Worm (Caenorhabditis elegans): ENCODE data around the gene ntp-1.

Gene ntp-1

DNA sequence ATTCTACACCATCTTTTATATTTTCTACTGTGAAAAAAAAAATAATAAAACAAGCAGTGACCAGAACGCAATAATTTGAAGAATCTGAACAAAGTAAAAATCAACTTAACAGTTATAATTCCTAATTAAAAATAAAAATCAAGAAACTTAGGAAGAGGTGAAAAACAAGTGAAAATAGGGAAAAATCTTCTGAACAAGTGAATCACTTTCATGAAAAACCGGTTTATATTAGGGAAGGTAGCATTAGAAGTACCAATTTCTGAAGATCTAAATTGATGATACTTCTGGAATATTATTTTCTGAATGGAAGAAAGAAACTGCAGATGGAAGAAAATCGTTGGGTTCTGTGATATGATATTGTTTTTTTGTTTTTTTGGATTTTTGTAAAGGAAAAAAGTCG is 41.9 kb upstream of the ntp-1 start:
- TF ChIP-seq chd-7 (tag; optimal IDR thresholded peaks at IDR 0.05) = no peak
- no peak for TF ChIP-seq hlh-26 (GFP tag; conservative IDR thresholded peaks at IDR 0.05)
- TF ChIP-seq ztf-28 (GFP tag; IDR thresholded peaks at IDR 0.05) = no peak
- no peak for TF ChIP-seq hsf-1 (GFP tag; IDR thresholded peaks at IDR 0.05)
- TF ChIP-seq bed-2 (GFP tag; IDR thresholded peaks at IDR 0.05) = no peak
- TF ChIP-seq Y67H2A.10 (GFP tag; conservative IDR thresholded peaks at IDR 0.05) = no peak
- TF ChIP-seq K12H6.12 (tag; optimal IDR thresholded peaks at IDR 0.05) = no peak
- TF ChIP-seq athp-1 (tag; optimal IDR thresholded peaks at IDR 0.05) = no peak
- no peak for TF ChIP-seq C17E4.6 (GFP tag; IDR thresholded peaks at IDR 0.05)
- TF ChIP-seq lin-26 (GFP tag; IDR thresholded peaks at IDR 0.05) = no peak
- TF ChIP-seq ztf-18 (tag; optimal IDR thresholded peaks at IDR 0.05) = no peak
- TF ChIP-seq lin-54 (GFP tag; optimal IDR thresholded peaks at IDR 0.05) = no peak
- TF ChIP-seq nhr-120 (GFP tag; IDR thresholded peaks at IDR 0.05) = no peak
- TF ChIP-seq nhr-27 (tag; optimal IDR thresholded peaks at IDR 0.05) = no peak
- TF ChIP-seq B0035.1 (tag; optimal IDR thresholded peaks at IDR 0.05) = no peak
- no peak for TF ChIP-seq lin-40 (tag; optimal IDR thresholded peaks at IDR 0.05)
- no peak for TF ChIP-seq pbrm-1 (GFP tag; IDR thresholded peaks at IDR 0.05)
- no peak for TF ChIP-seq D2030.7 (GFP tag; IDR thresholded peaks at IDR 0.05)

- TF ChIP-seq Y56A3A.18 (GFP tag; IDR thresholded peaks at IDR 0.05) (no peak), unc-130 (GFP tag; optimal IDR thresholded peaks at IDR 0.05) (no peak), lin-35 (GFP tag; optimal IDR thresholded peaks at IDR 0.05) (no peak), ztf-28 (GFP tag; IDR thresholded peaks at IDR 0.05) (no peak), attf-5 (GFP tag; optimal IDR thresholded peaks at IDR 0.05) (no peak)
Observed at ce11 chrIV:7836030-7836429, 41.4 kb upstream of the ntp-1 start.

ce11 chrIV:7834625-7835228 is 40.1 kb upstream of the ntp-1 start, which contains the start of gene erp-44.2:
erp-44.2 (minus strand) TSS chrIV:7834675.
- no peak for TF ChIP-seq pbrm-1 (GFP tag; IDR thresholded peaks at IDR 0.05)
- no peak for TF ChIP-seq ama-1 (optimal IDR thresholded peaks at IDR 0.05)
- no peak for TF ChIP-seq ama-1 (GFP tag; optimal IDR thresholded peaks at IDR 0.05)
- TF ChIP-seq F23B12.7 (tag; optimal IDR thresholded peaks at IDR 0.05; ENCODE audit: insufficient read depth) = no peak
- TF ChIP-seq snpc-4 (GFP tag; optimal IDR thresholded peaks at IDR 0.05) = no peak
- TF ChIP-seq snpc-4 (tag; optimal IDR thresholded peaks at IDR 0.05) = no peak
- no peak for TF ChIP-seq F22D6.2 (tag; optimal IDR thresholded peaks at IDR 0.05)
- no peak for TF ChIP-seq attf-6 (GFP tag; IDR thresholded peaks at IDR 0.05)

ce11 chrIV:7830151-7830550 is 35.5 kb upstream of the ntp-1 start, which contains the start of gene mvb-12:
mvb-12 (plus strand) TSS chrIV:7830525.
- no peak for TF ChIP-seq madf-3 (GFP tag; IDR thresholded peaks at IDR 0.05)
- TF ChIP-seq nfyb-1 (GFP tag; IDR thresholded peaks at IDR 0.05) = 0 out of 2 replicates have a peak, but pooled peaks have one; percentile 20
- peak; percentile 79 for TF ChIP-seq nhr-80 (tag; optimal IDR thresholded peaks at IDR 0.05)
- TF ChIP-seq let-607 (tag; optimal IDR thresholded peaks at IDR 0.05) = peak in 1 of 2 experiments; percentile 4
- TF ChIP-seq attf-5 (GFP tag; optimal IDR thresholded peaks at IDR 0.05) = peak; percentile 19
- no peak for TF ChIP-seq ztf-18 (tag; optimal IDR thresholded peaks at IDR 0.05)
- TF ChIP-seq mcd-1 (GFP tag; IDR thresholded peaks at IDR 0.05) = 0 out of 2 replicates have a peak, but pooled peaks have one; percentile 20
- TF ChIP-seq hmg-20 (GFP tag; IDR thresholded peaks at IDR 0.05) = no peak
- TF ChIP-seq cebp-1 (GFP tag; IDR thresholded peaks at IDR 0.05) = peak; percentile 22; the same call in 1 of the 2 replicates
- TF ChIP-seq cebp-1 (tag; optimal IDR thresholded peaks at IDR 0.05) = peak; percentile 79
